Worm (Caenorhabditis elegans) whole organism, dauer: Measurements from ENCODE around the gene flh-2.

Experiments
- unc-62 ChIP-seq: sonication (generic microtip); optimal IDR thresholded peaks from 2 replicates; lab custom pipeline; 2017; ENCODE audit warnings: missing biosample characterization, missing genetic modification reagents, missing genetic modification characterization

Gene flh-2

DNA sequence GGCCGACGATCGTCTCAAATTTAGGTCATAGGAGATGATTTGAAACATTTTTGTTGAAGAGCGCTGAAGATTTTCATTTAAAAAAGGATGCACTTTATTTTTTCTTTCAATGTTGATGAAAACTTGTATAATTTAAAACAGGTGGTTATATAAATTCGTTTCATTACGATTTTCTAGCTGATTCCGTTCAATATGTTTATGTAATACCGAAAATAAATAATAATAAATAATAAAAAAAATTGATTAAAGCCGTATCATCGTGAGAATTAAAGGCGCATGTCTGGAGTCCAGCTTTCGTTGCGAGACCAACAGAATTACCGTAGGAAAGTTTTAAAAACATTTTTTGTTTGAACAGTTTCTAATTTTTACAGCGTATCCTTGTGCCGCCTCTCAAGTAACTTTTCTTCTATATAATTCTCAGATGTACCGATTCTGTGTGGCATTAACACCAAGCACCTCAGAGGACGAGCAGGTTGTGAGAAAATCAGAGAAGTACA lies 19.7 kb upstream of the flh-2 start, which contains the start of the genes C26E6.12 and eri-9:
TSS of gene C26E6.12 (minus strand) at position 51 of the 497 bp plus-strand sequence.
TSS of gene eri-9 (plus strand) at position 248 of the 497 bp plus-strand sequence.
- TF ChIP-seq unc-62 (GFP tag; lab: Kevin White, UChicago) = no peak

DNA sequence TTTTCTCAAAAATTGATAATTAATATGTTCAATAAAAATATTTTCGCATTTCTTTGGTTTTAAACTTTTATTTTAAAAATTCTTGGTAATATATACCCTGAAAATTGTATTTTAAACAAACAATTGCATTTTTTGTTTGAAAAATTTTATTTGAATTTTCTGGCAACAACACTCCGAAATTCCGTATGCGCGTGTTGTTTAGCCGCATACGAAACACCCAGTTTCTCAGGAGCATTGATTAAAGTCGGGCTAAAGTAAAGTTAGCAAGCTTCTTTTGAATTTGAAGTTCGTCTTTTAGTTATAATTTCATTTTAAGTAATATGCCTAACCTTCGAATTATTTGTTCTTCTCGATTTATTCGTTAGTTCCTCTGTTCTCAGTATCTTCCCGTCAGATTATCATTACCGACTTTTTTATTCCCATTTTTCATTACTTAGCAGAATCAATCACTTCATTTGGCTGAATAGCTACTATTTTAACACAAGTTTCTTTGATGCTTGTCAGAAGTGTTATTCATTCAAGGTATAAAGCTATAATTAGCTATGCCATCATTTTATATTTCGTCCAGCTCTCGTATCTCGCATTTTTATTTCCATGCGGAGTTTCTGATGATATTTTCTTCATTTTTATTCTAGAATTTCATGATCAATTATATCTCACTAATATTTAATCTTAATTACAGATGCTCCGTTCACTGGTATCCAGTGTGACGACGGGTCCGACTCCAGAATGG lies 16.9 kb upstream of the flh-2 start, which contains the start of gene mrps-18C:
TSS of gene mrps-18C (plus strand) at position 683 of the 733 bp plus-strand sequence.
- no peak for TF ChIP-seq unc-62 (GFP tag; lab: Kevin White, UChicago)

DNA sequence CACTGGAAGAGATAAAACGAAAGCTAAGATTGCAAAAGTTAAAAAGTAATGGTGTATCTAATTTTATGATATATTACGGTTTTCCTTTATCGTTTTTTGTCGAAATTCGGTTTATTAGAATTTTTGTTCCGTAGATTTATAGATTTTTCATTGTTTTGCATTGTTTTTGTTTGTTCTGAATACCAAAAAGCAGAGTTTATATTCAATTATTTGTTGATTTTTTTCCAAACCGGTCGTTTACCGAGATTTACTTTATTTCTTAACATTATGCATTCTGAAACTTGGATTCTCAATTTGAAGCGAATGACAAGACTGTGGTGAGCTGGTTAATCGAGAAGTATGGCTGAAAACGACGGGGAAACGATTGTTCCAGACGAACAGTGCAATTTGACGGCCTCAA lies 14.9 kb upstream of the flh-2 start, which contains the start of gene fsn-1:
TSS of gene fsn-1 (plus strand) at position 301 of the 400 bp plus-strand sequence.
- TF ChIP-seq unc-62 (GFP tag; lab: Kevin White, UChicago) = no peak

DNA sequence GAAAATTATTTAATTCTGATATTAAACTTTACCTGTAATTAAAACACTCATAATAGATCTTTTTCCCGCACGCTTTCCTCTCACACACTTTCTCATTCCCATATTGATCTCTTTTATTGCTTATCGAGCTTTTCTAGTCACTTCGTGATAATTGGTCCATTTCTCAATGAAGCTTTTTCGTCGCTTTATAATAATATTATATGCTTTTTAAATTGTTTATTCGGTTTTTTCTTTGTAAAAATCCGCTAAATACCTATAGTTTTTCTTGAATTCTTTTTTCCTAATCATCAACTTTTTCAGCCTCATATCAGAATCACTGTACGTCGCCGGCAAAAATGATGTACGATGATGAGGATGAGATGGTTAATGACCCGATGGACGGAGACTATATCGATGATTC lies 12.7 kb upstream of the flh-2 start, which contains the start of gene rpb-2:
TSS of gene rpb-2 (plus strand) at position 301 of the 400 bp plus-strand sequence.
- no peak for TF ChIP-seq unc-62 (GFP tag; lab: Kevin White, UChicago)

DNA sequence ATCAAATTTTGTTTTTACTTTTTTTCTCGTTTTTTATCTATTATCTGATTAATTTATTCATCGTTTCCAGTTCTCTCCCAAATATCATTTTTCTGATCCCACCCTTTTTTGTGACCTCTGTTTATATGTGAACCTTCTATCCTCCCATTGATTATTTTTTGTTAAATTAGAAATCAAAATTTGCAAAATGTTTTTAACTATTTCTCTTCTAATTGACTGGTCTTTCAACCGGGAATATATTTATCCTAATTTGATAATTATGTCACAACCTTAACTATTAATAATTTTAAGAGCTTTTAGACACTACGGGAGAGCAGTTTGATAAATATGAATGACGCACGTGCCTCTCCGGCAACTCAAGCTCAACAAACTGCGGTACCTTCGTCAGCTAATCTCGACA lies 7.7 kb upstream of the flh-2 start, which contains the start of gene ntl-9:
TSS of gene ntl-9 (plus strand) at position 301 of the 400 bp plus-strand sequence.
- TF ChIP-seq unc-62 (GFP tag; lab: Kevin White, UChicago) = no peak

DNA sequence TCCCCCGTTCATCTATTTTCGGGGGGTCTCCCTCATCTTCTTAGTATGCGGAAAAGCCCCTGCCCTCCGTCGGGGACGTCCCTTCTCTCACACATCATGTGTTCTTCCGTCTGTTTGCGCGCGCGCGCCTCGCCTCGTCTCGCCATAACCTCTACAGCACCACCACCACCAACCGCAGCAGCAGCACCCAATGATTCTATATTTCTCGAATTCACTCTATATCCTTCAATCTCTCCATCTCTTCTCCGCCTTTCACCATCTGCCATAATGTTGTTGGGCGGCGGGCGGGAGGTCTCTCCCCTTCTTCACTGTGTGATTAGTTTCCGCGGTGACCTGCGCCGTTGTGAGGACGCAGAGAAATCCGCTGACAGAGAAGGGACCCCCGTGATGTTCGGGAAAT lies 4.6 kb upstream of the flh-2 start:
- no peak for TF ChIP-seq unc-62 (GFP tag; lab: Kevin White, UChicago)

DNA sequence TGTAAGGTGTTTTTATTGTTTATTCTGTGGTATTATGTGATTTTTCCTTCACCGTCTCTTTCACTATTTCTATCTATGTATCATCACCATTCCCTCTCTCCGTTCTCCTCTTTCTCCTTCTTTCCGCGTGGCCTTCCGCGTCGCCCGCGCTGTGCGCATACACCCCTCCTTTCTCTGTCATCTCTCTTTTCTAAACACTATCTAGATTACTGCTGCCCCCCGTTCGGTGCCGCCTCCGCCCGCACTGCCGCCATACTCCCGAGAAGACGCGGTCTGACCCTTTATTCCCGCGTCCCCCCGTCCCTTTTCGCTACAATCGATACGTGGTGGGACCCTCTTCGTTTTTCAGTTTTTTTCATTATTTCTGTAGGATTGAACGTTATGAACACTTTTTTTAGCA lies 3.3 kb upstream of the flh-2 start:
- TF ChIP-seq unc-62 (GFP tag; lab: Kevin White, UChicago) = no peak

DNA sequence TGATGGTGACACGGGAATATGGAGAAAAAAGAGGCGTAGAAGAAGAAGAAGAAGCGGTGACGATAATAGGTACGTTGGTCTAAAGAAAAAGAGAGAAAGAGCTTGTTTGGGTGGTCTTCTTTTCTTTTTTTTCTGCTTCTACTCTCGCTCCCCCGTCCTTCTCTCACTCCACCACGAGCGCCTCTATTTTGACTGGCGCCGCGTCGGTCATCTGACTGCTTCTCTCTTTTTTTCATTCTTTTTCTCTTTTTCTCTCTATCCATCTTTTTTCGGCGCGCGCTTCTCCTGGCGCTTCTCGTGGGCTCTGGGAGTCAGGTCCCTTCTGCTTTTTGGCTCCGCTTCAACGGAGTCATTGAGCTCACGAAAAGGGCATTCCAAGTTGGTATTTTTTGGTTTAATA lies 1.6 kb upstream of the flh-2 start:
- TF ChIP-seq unc-62 (GFP tag; lab: Kevin White, UChicago) = no peak

DNA sequence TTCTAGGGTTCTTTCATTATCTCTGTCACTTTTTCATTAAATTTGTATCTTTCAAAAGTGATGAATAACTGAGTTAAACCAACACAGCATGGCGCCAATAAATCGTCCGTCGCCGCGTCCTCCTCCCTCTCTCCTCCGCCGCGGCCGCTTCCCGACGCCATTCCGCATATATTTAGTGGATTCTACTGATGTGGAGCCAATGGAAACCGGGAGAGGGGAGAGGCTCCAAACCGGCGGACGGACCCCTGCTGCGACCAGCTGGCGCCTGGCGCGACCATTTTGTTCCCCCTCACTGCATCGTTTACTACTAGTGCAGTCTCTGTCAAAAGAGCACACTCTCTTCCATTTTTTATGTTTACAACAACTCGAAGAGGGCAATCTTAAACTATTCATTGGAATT lies 714 bp upstream of the flh-2 start:
- no peak for TF ChIP-seq unc-62 (GFP tag; lab: Kevin White, UChicago)

DNA sequence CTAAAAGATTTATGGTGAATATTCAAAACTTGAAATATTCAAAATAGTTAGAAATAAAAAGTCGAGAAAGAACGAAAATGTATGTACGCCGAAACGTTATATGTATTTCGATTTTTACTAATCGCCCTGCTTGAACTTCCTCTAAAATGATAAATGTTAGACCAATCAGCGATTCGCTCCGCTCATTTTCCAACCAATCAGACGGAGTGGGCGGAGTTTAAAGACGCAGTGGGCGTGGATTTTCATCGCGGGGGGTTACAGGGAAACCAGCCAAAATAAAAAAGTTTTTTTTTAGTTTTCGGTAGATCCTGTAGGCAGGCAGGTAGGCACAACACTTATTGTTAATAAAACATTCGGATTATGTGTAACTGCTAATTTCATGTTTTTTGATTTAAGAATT lies 1.0 kb downstream of the flh-2 start:
- TF ChIP-seq unc-62 (GFP tag; lab: Kevin White, UChicago) = no peak

DNA sequence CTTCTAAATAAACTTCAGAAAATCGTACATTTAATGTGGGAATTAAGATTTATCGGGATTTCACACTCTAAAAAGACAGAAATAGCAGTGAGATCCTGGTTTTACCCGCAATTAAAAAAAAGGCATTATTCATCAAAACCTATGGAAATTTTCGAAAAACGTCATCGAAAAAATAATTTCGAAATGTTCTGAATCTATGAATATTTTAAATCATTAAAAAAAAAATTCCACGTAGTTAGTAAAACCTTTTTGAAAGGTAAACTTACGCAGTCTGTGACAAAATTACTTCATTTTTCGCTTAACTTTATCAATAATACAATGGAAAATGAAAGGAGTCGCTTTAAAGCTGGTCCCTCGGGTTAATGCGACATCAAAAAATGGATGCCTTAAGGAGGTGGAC lies 4.6 kb downstream of the flh-2 start, which contains the start of gene C26E6.1:
TSS of gene C26E6.1 (plus strand) at position 301 of the 400 bp plus-strand sequence.
- no peak for TF ChIP-seq unc-62 (GFP tag; lab: Kevin White, UChicago)

DNA sequence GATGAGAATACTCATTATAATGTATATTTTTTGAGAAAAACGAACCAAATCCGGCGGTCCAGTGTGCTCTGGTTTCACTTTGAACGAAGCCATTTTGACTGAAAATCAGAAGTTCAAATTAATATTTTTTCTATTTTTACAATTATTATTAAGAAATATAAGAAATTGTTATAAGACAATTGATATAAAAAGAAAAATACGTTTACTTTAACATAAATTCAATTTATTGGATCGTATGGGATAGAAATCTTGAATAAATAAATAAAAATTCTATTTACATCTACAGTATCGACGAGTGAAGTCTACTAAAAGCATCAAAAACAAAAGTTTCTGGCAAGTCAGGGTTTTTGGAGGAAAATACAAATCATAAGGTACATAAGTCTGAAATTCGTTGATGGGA lies 8.3 kb downstream of the flh-2 start, which contains the start of gene C27F2.4:
TSS of gene C27F2.4 (minus strand) at position 101 of the 400 bp plus-strand sequence.
- TF ChIP-seq unc-62 (GFP tag; lab: Kevin White, UChicago) = no peak

DNA sequence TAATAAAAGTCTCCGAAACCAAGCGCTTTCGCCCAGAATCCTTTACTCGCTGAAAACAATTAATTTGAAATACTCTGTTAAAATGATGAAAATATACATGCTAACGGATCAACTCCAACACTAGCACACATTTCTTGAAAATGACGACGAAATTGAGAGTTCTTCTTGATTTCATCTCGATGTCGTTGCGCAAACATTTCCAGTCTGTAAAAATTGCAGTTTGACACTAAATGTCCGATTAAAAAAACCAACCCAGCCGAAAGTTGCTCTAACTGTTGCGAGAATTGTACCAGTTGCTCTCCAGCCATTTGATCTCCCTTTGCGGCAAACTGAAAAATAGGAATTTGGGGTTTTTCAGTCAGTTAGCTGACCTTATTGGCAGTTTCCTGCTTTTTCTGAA lies 9.4 kb downstream of the flh-2 start:
- no peak for TF ChIP-seq unc-62 (GFP tag; lab: Kevin White, UChicago)

DNA sequence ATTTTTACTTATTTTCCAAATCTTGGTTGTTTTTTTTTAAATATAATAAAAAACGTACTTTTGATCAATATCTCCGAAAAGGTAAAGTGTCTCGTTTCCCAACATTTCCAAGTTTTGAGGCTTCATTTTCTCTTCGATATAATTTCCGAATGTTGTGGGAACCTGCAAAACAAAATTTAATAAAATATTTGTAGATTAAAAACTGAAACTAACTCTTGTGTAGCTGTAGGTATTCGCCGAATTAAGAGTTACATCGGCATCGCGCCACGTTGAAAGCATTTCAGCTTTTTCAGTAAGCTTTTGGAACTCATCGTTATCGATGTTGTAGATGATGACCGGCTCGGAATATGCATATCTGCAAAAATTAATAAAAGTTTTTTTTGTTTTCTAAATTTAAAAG lies 10.5 kb downstream of the flh-2 start, which contains the start of gene vps-22:
TSS of gene vps-22 (minus strand) at position 101 of the 400 bp plus-strand sequence.
- TF ChIP-seq unc-62 (GFP tag; lab: Kevin White, UChicago) = no peak

DNA sequence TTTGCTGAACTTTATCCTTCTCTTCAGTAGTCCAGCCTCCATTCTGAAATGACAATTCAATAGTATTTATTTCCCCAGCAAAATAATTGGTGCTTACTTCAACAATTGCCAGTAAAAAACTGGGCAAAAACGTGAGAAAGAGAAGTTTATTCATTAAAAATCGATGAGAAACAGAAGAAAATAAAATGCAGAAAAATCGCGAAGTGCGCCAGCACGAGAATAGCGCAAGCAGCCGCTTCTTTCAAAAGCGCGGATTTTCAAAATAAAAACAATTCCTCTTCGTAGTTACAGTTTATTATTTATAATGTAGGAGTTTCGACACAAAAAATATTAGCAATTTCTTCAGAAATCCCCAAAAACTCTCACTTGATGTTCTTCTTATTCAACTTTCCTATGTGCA lies 11.0 kb downstream of the flh-2 start, which contains the start of gene C27F2.9:
TSS of gene C27F2.9 (minus strand) at position 159 of the 400 bp plus-strand sequence.
- no peak for TF ChIP-seq unc-62 (GFP tag; lab: Kevin White, UChicago)

DNA sequence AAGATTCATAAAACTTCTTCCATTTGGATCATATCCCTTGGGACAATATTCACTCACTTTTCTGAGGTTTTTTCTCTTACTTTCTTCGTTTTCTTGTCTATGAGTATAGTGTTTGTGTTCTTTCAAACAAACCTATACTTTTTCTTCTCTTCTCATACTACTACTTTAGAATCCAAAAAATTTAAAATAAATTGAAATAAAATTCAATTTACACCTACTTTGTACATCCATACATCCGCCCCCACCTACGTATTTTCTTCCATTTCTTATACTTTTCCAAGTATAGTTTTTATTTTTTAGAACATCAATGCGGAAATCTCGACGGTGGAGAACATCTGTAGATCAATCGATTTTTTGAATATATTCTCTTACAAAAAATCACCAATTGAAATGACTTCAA lies 13.3 kb downstream of the flh-2 start, which contains the start of gene nca-2:
TSS of gene nca-2 (plus strand) at position 301 of the 400 bp plus-strand sequence.
- TF ChIP-seq unc-62 (GFP tag; lab: Kevin White, UChicago) = no peak
